Fruit fly (Drosophila melanogaster) whole organism, prepupa: ENCODE data around the gene Schip1.
A peak's percentile ranks its signal among the peaks of the same experiment; 100 is the strongest.

Experiments used
- Blimp-1 ChIP-seq: fragments of 200-800 bp; sonication (Bioruptor generic); optimal IDR thresholded peaks from 3 replicates; lab custom pipeline; 2017; ENCODE audit warnings: missing biosample characterization, missing genetic modification characterization, mild to moderate bottlenecking, moderate library complexity, missing genetic modification reagents
- CG10631 ChIP-seq: fragments of 200-800 bp; sonication (Bioruptor generic); optimal IDR thresholded peaks from 2 replicates; lab custom pipeline; 2016; ENCODE audit warnings: missing biosample characterization, missing genetic modification characterization
- CG10669 ChIP-seq: fragments of 200-800 bp; sonication (Bioruptor generic); optimal IDR thresholded peaks from 3 replicates; lab custom pipeline; 2018; ENCODE audit warnings: missing biosample characterization, mild to moderate bottlenecking, missing genetic modification characterization, moderate library complexity
- CG11762 ChIP-seq: fragments of 200-800 bp; sonication (Bioruptor generic); optimal IDR thresholded peaks from 3 replicates; lab custom pipeline; 2016; ENCODE audit warnings: missing biosample characterization, missing genetic modification characterization; ENCODE audit not compliant: insufficient read depth
- CG11902 ChIP-seq: fragments of 200-800 bp; sonication (Bioruptor generic); optimal IDR thresholded peaks from 3 replicates; lab custom pipeline; 2016; ENCODE audit warnings: missing biosample characterization, missing genetic modification characterization
- CG15336 ChIP-seq: fragments of 200-800 bp; sonication (Bioruptor generic); IDR thresholded peaks from 2 replicates; pipeline ENCODE4 v1.3.6; 2022; ENCODE audit warnings: missing biosample characterization, missing genetic modification characterization
- CG3032 ChIP-seq: fragments of 200-800 bp; optimal IDR thresholded peaks from 2 replicates; lab custom pipeline; 2019; ENCODE audit warnings: missing biosample characterization, mild to moderate bottlenecking, missing genetic modification characterization, moderate library complexity
- CG31627 ChIP-seq: fragments of 200-800 bp; sonication (Bioruptor generic); optimal IDR thresholded peaks from 3 replicates; lab custom pipeline; 2016; ENCODE audit warnings: missing biosample characterization, missing genetic modification characterization
- CG32006 ChIP-seq: fragments of 200-800 bp; sonication (Bioruptor generic); optimal IDR thresholded peaks from 3 replicates; lab custom pipeline; 2017; ENCODE audit warnings: missing biosample characterization, mild to moderate bottlenecking, missing genetic modification characterization
- CG34406 ChIP-seq: fragments of 200-800 bp; sonication (Bioruptor generic); optimal IDR thresholded peaks from 3 replicates; lab custom pipeline; 2016; ENCODE audit warnings: missing biosample characterization, missing genetic modification characterization
- CG4318 ChIP-seq: fragments of 200-800 bp; sonication (Bioruptor generic); optimal IDR thresholded peaks from 3 replicates; lab custom pipeline; 2017; ENCODE audit warnings: missing biosample characterization, mild to moderate bottlenecking, missing genetic modification characterization
- CG6163 ChIP-seq: fragments of 200-800 bp; sonication (Bioruptor generic); IDR thresholded peaks from 3 replicates; pipeline ENCODE4 v1.3.6; 2022; ENCODE audit warnings: missing biosample characterization, missing genetic modification characterization
- CG6276 ChIP-seq: fragments of 200-800 bp; sonication (Bioruptor generic); optimal IDR thresholded peaks from 2 replicates; lab custom pipeline; 2017; ENCODE audit warnings: missing biosample characterization, mild to moderate bottlenecking, missing genetic modification characterization
- CG6792 ChIP-seq: fragments of 200-800 bp; sonication (Bioruptor generic); optimal IDR thresholded peaks from 3 replicates; lab custom pipeline; 2016; ENCODE audit warnings: missing biosample characterization, missing genetic modification characterization
- CG6808 ChIP-seq: fragments of 200-800 bp; sonication (Bioruptor generic); optimal IDR thresholded peaks from 3 replicates; lab custom pipeline; 2017; ENCODE audit warnings: missing biosample characterization, missing genetic modification characterization, mild to moderate bottlenecking, moderate library complexity, missing genetic modification reagents
- CG7368 ChIP-seq: fragments of 200-800 bp; sonication (Bioruptor generic); optimal IDR thresholded peaks from 3 replicates; lab custom pipeline; 2016; ENCODE audit warnings: missing biosample characterization, missing genetic modification characterization
- CG8119 ChIP-seq: fragments of 200-800 bp; sonication (Bioruptor generic); IDR thresholded peaks from 3 replicates; pipeline ENCODE4 v1.3.6; 2022; ENCODE audit warnings: missing biosample characterization, missing genetic modification characterization
- CG8319 ChIP-seq: fragments of 200-800 bp; sonication (Bioruptor generic); optimal IDR thresholded peaks from 3 replicates; lab custom pipeline; 2016; ENCODE audit warnings: missing biosample characterization, missing genetic modification characterization
- CG8632 ChIP-seq: fragments of 200-800 bp; sonication (Bioruptor generic); optimal IDR thresholded peaks from 3 replicates; lab custom pipeline; 2016; ENCODE audit warnings: missing biosample characterization, missing genetic modification characterization
- CG9139 ChIP-seq: fragments of 200-800 bp; sonication (Bioruptor generic); optimal IDR thresholded peaks from 3 replicates; lab custom pipeline; 2017; ENCODE audit warnings: missing biosample characterization, mild to moderate bottlenecking, missing genetic modification characterization
- Eip75B ChIP-seq: fragments of 200-800 bp; sonication (Bioruptor generic); optimal IDR thresholded peaks from 3 replicates; lab custom pipeline; 2016; ENCODE audit warnings: missing biosample characterization, missing genetic modification characterization
- Eip78C ChIP-seq: fragments of 200-800 bp; sonication (Bioruptor generic); peaks from one replicate; lab custom pipeline; 2016; ENCODE audit warnings: missing biosample characterization, missing genetic modification characterization
- Ets21C ChIP-seq: fragments of 200-800 bp; sonication (Bioruptor generic); optimal IDR thresholded peaks from 3 replicates; lab custom pipeline; 2016; ENCODE audit warnings: missing biosample characterization, missing genetic modification characterization
- Ets96B ChIP-seq: fragments of 200-800 bp; optimal IDR thresholded peaks from 2 replicates; lab custom pipeline; 2019; ENCODE audit warnings: missing biosample characterization, mild to moderate bottlenecking, missing genetic modification characterization, moderate library complexity
- Gug ChIP-seq: fragments of 200-800 bp; sonication (Bioruptor generic); IDR thresholded peaks from 2 replicates; pipeline ENCODE4 v1.3.6; 2022; ENCODE audit warnings: missing biosample characterization, missing genetic modification characterization
- Hr38 ChIP-seq: sonication (Bioruptor generic); optimal IDR thresholded peaks from 2 replicates; lab custom pipeline; 2016; ENCODE audit warnings: missing biosample characterization, missing genetic modification characterization
- Hr4 ChIP-seq: fragments of 200-800 bp; sonication (Bioruptor generic); optimal IDR thresholded peaks from 3 replicates; lab custom pipeline; 2016; ENCODE audit warnings: missing biosample characterization, missing genetic modification characterization
- Lpt ChIP-seq: fragments of 200-800 bp; sonication (Bioruptor generic); optimal IDR thresholded peaks from 3 replicates; lab custom pipeline; 2016; ENCODE audit warnings: missing biosample characterization, missing genetic modification characterization
- Met ChIP-seq: fragments of 200-800 bp; sonication (Bioruptor generic); optimal IDR thresholded peaks from 3 replicates; lab custom pipeline; 2016; ENCODE audit warnings: missing biosample characterization, missing genetic modification characterization
- Smox ChIP-seq: fragments of 200-800 bp; sonication (Bioruptor generic); optimal IDR thresholded peaks from 3 replicates; lab custom pipeline; 2016; ENCODE audit warnings: missing biosample characterization, missing genetic modification characterization
- Sox102F ChIP-seq: fragments of 200-800 bp; sonication (Bioruptor generic); optimal IDR thresholded peaks from 2 replicates; lab custom pipeline; 2016; ENCODE audit warnings: missing biosample characterization, mild to moderate bottlenecking, missing genetic modification characterization
- Sox14 ChIP-seq: fragments of 200-800 bp; sonication (Bioruptor generic); optimal IDR thresholded peaks from 3 replicates; lab custom pipeline; 2016; ENCODE audit warnings: missing biosample characterization, missing genetic modification characterization
- Sox15 ChIP-seq: fragments of 200-800 bp; sonication (Bioruptor generic); optimal IDR thresholded peaks from 3 replicates; lab custom pipeline; 2016; ENCODE audit warnings: missing biosample characterization, missing genetic modification characterization
- achi ChIP-seq: fragments of 200-800 bp; sonication (Bioruptor generic); optimal IDR thresholded peaks from 3 replicates; lab custom pipeline; 2016; ENCODE audit warnings: missing biosample characterization, missing genetic modification characterization
- acj6 ChIP-seq: fragments of 200-800 bp; sonication (Bioruptor generic); optimal IDR thresholded peaks from 3 replicates; lab custom pipeline; 2016; ENCODE audit warnings: missing biosample characterization, missing genetic modification characterization
- cyc ChIP-seq: fragments of 200-800 bp; sonication (Bioruptor generic); optimal IDR thresholded peaks from 3 replicates; lab custom pipeline; 2016; ENCODE audit warnings: missing biosample characterization, missing genetic modification characterization
- dac ChIP-seq: fragments of 200-800 bp; sonication (Bioruptor generic); optimal IDR thresholded peaks from 2 replicates; lab custom pipeline; 2017; ENCODE audit warnings: missing biosample characterization, mild to moderate bottlenecking, missing genetic modification characterization
- dsx ChIP-seq: fragments of 200-800 bp; optimal IDR thresholded peaks from 3 replicates; lab custom pipeline; 2019; ENCODE audit warnings: missing biosample characterization, mild to moderate bottlenecking, missing genetic modification characterization, moderate library complexity; ENCODE audit not compliant: poor library complexity, severe bottlenecking
- eg ChIP-seq: fragments of 200-800 bp; sonication (Bioruptor generic); IDR thresholded peaks from 3 replicates; pipeline ENCODE4 v1.3.6; 2022; ENCODE audit warnings: missing biosample characterization, missing genetic modification characterization
- fd59A ChIP-seq: fragments of 200-800 bp; sonication (Bioruptor generic); optimal IDR thresholded peaks from 2 replicates; lab custom pipeline; 2017; ENCODE audit warnings: missing biosample characterization, mild to moderate bottlenecking, missing genetic modification characterization, missing genetic modification reagents
- fd85E ChIP-seq: fragments of 200-800 bp; sonication (Bioruptor generic); optimal IDR thresholded peaks from 3 replicates; lab custom pipeline; 2016; ENCODE audit warnings: missing biosample characterization, missing genetic modification characterization
- fkh ChIP-seq: fragments of 200-800 bp; sonication (Bioruptor generic); optimal IDR thresholded peaks from 3 replicates; lab custom pipeline; 2017; ENCODE audit warnings: missing biosample characterization, mild to moderate bottlenecking, missing genetic modification characterization, moderate library complexity
- lz ChIP-seq: fragments of 200-800 bp; sonication (Bioruptor generic); optimal IDR thresholded peaks from 3 replicates; lab custom pipeline; 2016; ENCODE audit warnings: missing biosample characterization, missing genetic modification characterization
- net ChIP-seq: fragments of 200-800 bp; sonication (Bioruptor generic); optimal IDR thresholded peaks from 3 replicates; lab custom pipeline; 2016; ENCODE audit warnings: missing biosample characterization, missing genetic modification characterization
- pdm3 ChIP-seq: fragments of 200-800 bp; sonication (Bioruptor generic); optimal IDR thresholded peaks from 3 replicates; lab custom pipeline; 2016; ENCODE audit warnings: missing biosample characterization, missing genetic modification characterization
- salr ChIP-seq, 2 experiments: fragments of 200-800 bp; sonication (Bioruptor generic); optimal IDR thresholded peaks; 3 replicates each; lab custom pipeline; 2016 to 2018; ENCODE audit warnings: missing biosample characterization in 2 of 2, missing genetic modification characterization in 2 of 2, mild to moderate bottlenecking in 1 of 2
- spab ChIP-seq: fragments of 200-800 bp; sonication (Bioruptor generic); optimal IDR thresholded peaks from 2 replicates; lab custom pipeline; 2017; ENCODE audit warnings: missing biosample characterization, mild to moderate bottlenecking, missing genetic modification characterization, missing genetic modification reagents
- ss ChIP-seq, 2 experiments: fragments of 200-800 bp; sonication (Bioruptor generic); optimal IDR thresholded peaks; 2 replicates in 1 of 2; 3 replicates in 1 of 2; lab custom pipeline; 2017 to 2018; ENCODE audit warnings: mild to moderate bottlenecking in 2 of 2, missing biosample characterization in 2 of 2, missing genetic modification characterization in 2 of 2, moderate library complexity in 1 of 2
- svp ChIP-seq: fragments of 200-800 bp; sonication (Bioruptor generic); peaks from one replicate; lab custom pipeline; 2016; ENCODE audit warnings: missing biosample characterization, missing genetic modification characterization
- topi ChIP-seq: fragments of 200-800 bp; sonication (Bioruptor generic); optimal IDR thresholded peaks from 3 replicates; lab custom pipeline; 2016; ENCODE audit warnings: missing biosample characterization, missing genetic modification characterization
- vri ChIP-seq: fragments of 200-800 bp; sonication (Bioruptor generic); optimal IDR thresholded peaks from 3 replicates; lab custom pipeline; 2016; ENCODE audit warnings: missing biosample characterization, mild to moderate bottlenecking, missing genetic modification characterization

Schip1 gene

DNA sequence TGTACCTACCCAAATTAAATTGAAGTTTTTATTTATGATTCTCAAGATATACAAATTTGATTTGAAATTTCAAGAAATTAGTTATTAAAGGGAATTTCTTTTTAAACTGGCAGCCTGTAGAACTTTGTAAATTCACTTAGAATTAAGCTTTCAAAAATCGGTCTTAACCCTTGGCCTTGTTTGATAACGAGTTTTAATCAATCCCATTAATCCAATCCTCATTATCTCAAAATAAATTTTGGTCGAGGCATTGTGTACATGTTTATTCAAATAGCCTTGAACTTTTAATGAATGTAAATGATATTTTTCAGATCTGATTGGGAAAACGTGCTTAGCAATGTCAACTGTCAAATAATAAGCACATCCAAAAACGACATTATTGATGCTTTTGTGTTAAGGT, 8.9 kb upstream of the Schip1 start:
- TF ChIP-seq CG10631 (GFP tag; lab: Kevin White, UChicago) (no peak), Eip78C (GFP tag; lab: Kevin White, UChicago) (peak; percentile 24), svp (GFP tag; lab: Kevin White, UChicago) (peak; percentile 71)

dm6 chr2L:10339212-10339721, 8.4 kb upstream of the Schip1 start, which contains the start of gene SamDC:
Gene SamDC, plus strand, starts transcription at chr2L:10339457.
- no peak for TF ChIP-seq CG31627 (GFP tag; lab: Kevin White, UChicago)
- TF ChIP-seq CG4318 (GFP tag; lab: Kevin White, UChicago): no peak
- TF ChIP-seq topi (GFP tag; lab: Kevin White, UChicago): peak; percentile 37
- TF ChIP-seq CG15336: peak; percentile 63
- TF ChIP-seq CG3032 (tag; lab: Kevin White, UChicago): peak; percentile 38
- no peak for TF ChIP-seq CG6163 (GFP tag; lab: Robert Waterston, UW)
- TF ChIP-seq fd59A: no peak
- TF ChIP-seq eg (GFP tag; lab: Robert Waterston, UW): no peak
- TF ChIP-seq Met (GFP tag; lab: Kevin White, UChicago): peak; percentile 18
- TF ChIP-seq CG34406: no peak
- TF ChIP-seq CG8632: no peak
- peak; percentile 25 for TF ChIP-seq Smox (GFP tag; lab: Kevin White, UChicago)
- TF ChIP-seq Sox14: peak; percentile 58
- TF ChIP-seq CG32006 (GFP tag; lab: Kevin White, UChicago): no peak
- TF ChIP-seq vri (GFP tag; lab: Kevin White, UChicago): peak; percentile 44
- TF ChIP-seq Sox102F: peak; percentile 8
- peak; percentile 78 for TF ChIP-seq fkh
- TF ChIP-seq Eip75B: peak; percentile 9
- TF ChIP-seq achi (GFP tag; lab: Kevin White, UChicago): peak; percentile 1
- TF ChIP-seq ss (GFP tag; optimal IDR thresholded peaks at IDR 0.05; lab: Kevin White, UChicago): no peak
- no peak for TF ChIP-seq Gug (GFP tag; lab: Robert Waterston, UW)
- TF ChIP-seq acj6 (GFP tag; lab: Kevin White, UChicago): peak; percentile 30
- peak; percentile 13 for TF ChIP-seq net
- no peak for TF ChIP-seq Ets21C (GFP tag; lab: Kevin White, UChicago)
- peak; percentile 15 for TF ChIP-seq lz
- TF ChIP-seq Lpt (GFP tag; lab: Kevin White, UChicago): peak; percentile 16
- no peak for TF ChIP-seq CG11902 (GFP tag; lab: Kevin White, UChicago)
- TF ChIP-seq Hr4 (GFP tag; lab: Kevin White, UChicago): peak; percentile 28
- no peak for TF ChIP-seq Blimp-1 (GFP tag; lab: Kevin White, UChicago)
- peak; percentile 1 for TF ChIP-seq cyc (GFP tag; lab: Kevin White, UChicago)
- TF ChIP-seq CG10669 (GFP tag; lab: Kevin White, UChicago): no peak
- no peak for TF ChIP-seq CG6792 (GFP tag; lab: Kevin White, UChicago)
- no peak for TF ChIP-seq Ets96B (tag; lab: Kevin White, UChicago)
- no peak for TF ChIP-seq CG9139 (GFP tag; lab: Kevin White, UChicago)
- TF ChIP-seq dsx (GFP tag; lab: Kevin White, UChicago): peak; percentile 19
- TF ChIP-seq Sox15 (GFP tag; lab: Kevin White, UChicago): no peak
- no peak for TF ChIP-seq CG6808 (GFP tag; lab: Kevin White, UChicago)
- no peak for TF ChIP-seq CG11762 (GFP tag; lab: Kevin White, UChicago)
- TF ChIP-seq CG8119 (GFP tag; lab: Robert Waterston, UW): no peak
- no peak for TF ChIP-seq CG8319 (GFP tag; lab: Kevin White, UChicago)
- TF ChIP-seq CG6276 (GFP tag; lab: Kevin White, UChicago): no peak
- peak; percentile 39 for TF ChIP-seq pdm3 (GFP tag; lab: Kevin White, UChicago)
- TF ChIP-seq spab (GFP tag; lab: Kevin White, UChicago): no peak
- no peak for TF ChIP-seq fd85E (GFP tag; lab: Kevin White, UChicago)
- no peak for TF ChIP-seq Hr38
- no peak for TF ChIP-seq dac (GFP tag; lab: Kevin White, UChicago)
- no peak for TF ChIP-seq CG7368 (GFP tag; lab: Kevin White, UChicago)
- TF ChIP-seq salr (GFP tag; optimal IDR thresholded peaks at IDR 0.05; lab: Kevin White, UChicago): peak in 1 of 2 experiments; percentile 33
